Fruit fly (Drosophila melanogaster) whole organism, prepupa: ENCODE data around the gene ScsbetaA.
A peak's percentile ranks its signal among the peaks of the same experiment; 100 is the strongest.

Experiments used
- CG10631 ChIP-seq: fragments of 200-800 bp; sonication (Bioruptor generic); optimal IDR thresholded peaks from 2 replicates; lab custom pipeline; 2016; ENCODE audit warnings: missing biosample characterization, missing genetic modification characterization
- CG10669 ChIP-seq: fragments of 200-800 bp; sonication (Bioruptor generic); optimal IDR thresholded peaks from 3 replicates; lab custom pipeline; 2018; ENCODE audit warnings: missing biosample characterization, mild to moderate bottlenecking, missing genetic modification characterization, moderate library complexity
- CG11762 ChIP-seq: fragments of 200-800 bp; sonication (Bioruptor generic); optimal IDR thresholded peaks from 3 replicates; lab custom pipeline; 2016; ENCODE audit warnings: missing biosample characterization, missing genetic modification characterization; ENCODE audit not compliant: insufficient read depth
- CG11902 ChIP-seq: fragments of 200-800 bp; sonication (Bioruptor generic); optimal IDR thresholded peaks from 3 replicates; lab custom pipeline; 2016; ENCODE audit warnings: missing biosample characterization, missing genetic modification characterization
- CG15336 ChIP-seq: fragments of 200-800 bp; sonication (Bioruptor generic); IDR thresholded peaks from 2 replicates; pipeline ENCODE4 v1.3.6; 2022; ENCODE audit warnings: missing biosample characterization, missing genetic modification characterization
- CG1621 ChIP-seq: fragments of 200-800 bp; sonication (Bioruptor generic); optimal IDR thresholded peaks from 3 replicates; lab custom pipeline; 2018; ENCODE audit warnings: missing biosample characterization, mild to moderate bottlenecking, missing genetic modification characterization
- CG16779 ChIP-seq: fragments of 200-800 bp; sonication (Bioruptor generic); optimal IDR thresholded peaks from 3 replicates; lab custom pipeline; 2017; ENCODE audit warnings: missing biosample characterization, mild to moderate bottlenecking, missing genetic modification characterization
- CG3032 ChIP-seq: fragments of 200-800 bp; optimal IDR thresholded peaks from 2 replicates; lab custom pipeline; 2019; ENCODE audit warnings: missing biosample characterization, mild to moderate bottlenecking, missing genetic modification characterization, moderate library complexity
- CG31627 ChIP-seq: fragments of 200-800 bp; sonication (Bioruptor generic); optimal IDR thresholded peaks from 3 replicates; lab custom pipeline; 2016; ENCODE audit warnings: missing biosample characterization, missing genetic modification characterization
- CG32006 ChIP-seq: fragments of 200-800 bp; sonication (Bioruptor generic); optimal IDR thresholded peaks from 3 replicates; lab custom pipeline; 2017; ENCODE audit warnings: missing biosample characterization, mild to moderate bottlenecking, missing genetic modification characterization
- CG6276 ChIP-seq: fragments of 200-800 bp; sonication (Bioruptor generic); optimal IDR thresholded peaks from 2 replicates; lab custom pipeline; 2017; ENCODE audit warnings: missing biosample characterization, mild to moderate bottlenecking, missing genetic modification characterization
- CG6808 ChIP-seq: fragments of 200-800 bp; sonication (Bioruptor generic); optimal IDR thresholded peaks from 3 replicates; lab custom pipeline; 2017; ENCODE audit warnings: missing biosample characterization, missing genetic modification characterization, mild to moderate bottlenecking, moderate library complexity, missing genetic modification reagents
- CG6854 ChIP-seq: fragments of 200-800 bp; sonication (Bioruptor generic); optimal IDR thresholded peaks from 2 replicates; lab custom pipeline; 2017; ENCODE audit warnings: missing biosample characterization, mild to moderate bottlenecking, missing genetic modification characterization
- CG7368 ChIP-seq: fragments of 200-800 bp; sonication (Bioruptor generic); optimal IDR thresholded peaks from 3 replicates; lab custom pipeline; 2016; ENCODE audit warnings: missing biosample characterization, missing genetic modification characterization
- CG8119 ChIP-seq: fragments of 200-800 bp; sonication (Bioruptor generic); IDR thresholded peaks from 3 replicates; pipeline ENCODE4 v1.3.6; 2022; ENCODE audit warnings: missing biosample characterization, missing genetic modification characterization
- CG8319 ChIP-seq: fragments of 200-800 bp; sonication (Bioruptor generic); optimal IDR thresholded peaks from 3 replicates; lab custom pipeline; 2016; ENCODE audit warnings: missing biosample characterization, missing genetic modification characterization
- CG8632 ChIP-seq: fragments of 200-800 bp; sonication (Bioruptor generic); optimal IDR thresholded peaks from 3 replicates; lab custom pipeline; 2016; ENCODE audit warnings: missing biosample characterization, missing genetic modification characterization
- CG9139 ChIP-seq: fragments of 200-800 bp; sonication (Bioruptor generic); optimal IDR thresholded peaks from 3 replicates; lab custom pipeline; 2017; ENCODE audit warnings: missing biosample characterization, mild to moderate bottlenecking, missing genetic modification characterization
- Eip93F ChIP-seq: fragments of 200-800 bp; sonication (Bioruptor generic); optimal IDR thresholded peaks from 2 replicates; lab custom pipeline; 2016; ENCODE audit warnings: missing biosample characterization, mild to moderate bottlenecking, missing genetic modification characterization
- Hr39 ChIP-seq: fragments of 200-800 bp; sonication (Bioruptor generic); optimal IDR thresholded peaks from 2 replicates; lab custom pipeline; 2016; ENCODE audit warnings: missing biosample characterization, missing genetic modification characterization
- Hr4 ChIP-seq: fragments of 200-800 bp; sonication (Bioruptor generic); optimal IDR thresholded peaks from 3 replicates; lab custom pipeline; 2016; ENCODE audit warnings: missing biosample characterization, missing genetic modification characterization
- Lpt ChIP-seq: fragments of 200-800 bp; sonication (Bioruptor generic); optimal IDR thresholded peaks from 3 replicates; lab custom pipeline; 2016; ENCODE audit warnings: missing biosample characterization, missing genetic modification characterization
- Met ChIP-seq: fragments of 200-800 bp; sonication (Bioruptor generic); optimal IDR thresholded peaks from 3 replicates; lab custom pipeline; 2016; ENCODE audit warnings: missing biosample characterization, missing genetic modification characterization
- OdsH ChIP-seq: fragments of 200-800 bp; sonication (Bioruptor generic); optimal IDR thresholded peaks from 3 replicates; lab custom pipeline; 2016; ENCODE audit warnings: missing biosample characterization, missing genetic modification characterization
- Sox102F ChIP-seq: fragments of 200-800 bp; sonication (Bioruptor generic); optimal IDR thresholded peaks from 2 replicates; lab custom pipeline; 2016; ENCODE audit warnings: missing biosample characterization, mild to moderate bottlenecking, missing genetic modification characterization
- Sox14 ChIP-seq: fragments of 200-800 bp; sonication (Bioruptor generic); optimal IDR thresholded peaks from 3 replicates; lab custom pipeline; 2016; ENCODE audit warnings: missing biosample characterization, missing genetic modification characterization
- Sox15 ChIP-seq: fragments of 200-800 bp; sonication (Bioruptor generic); optimal IDR thresholded peaks from 3 replicates; lab custom pipeline; 2016; ENCODE audit warnings: missing biosample characterization, missing genetic modification characterization
- achi ChIP-seq: fragments of 200-800 bp; sonication (Bioruptor generic); optimal IDR thresholded peaks from 3 replicates; lab custom pipeline; 2016; ENCODE audit warnings: missing biosample characterization, missing genetic modification characterization
- acj6 ChIP-seq: fragments of 200-800 bp; sonication (Bioruptor generic); optimal IDR thresholded peaks from 3 replicates; lab custom pipeline; 2016; ENCODE audit warnings: missing biosample characterization, missing genetic modification characterization
- cyc ChIP-seq: fragments of 200-800 bp; sonication (Bioruptor generic); optimal IDR thresholded peaks from 3 replicates; lab custom pipeline; 2016; ENCODE audit warnings: missing biosample characterization, missing genetic modification characterization
- dsx ChIP-seq: fragments of 200-800 bp; optimal IDR thresholded peaks from 3 replicates; lab custom pipeline; 2019; ENCODE audit warnings: missing biosample characterization, mild to moderate bottlenecking, missing genetic modification characterization, moderate library complexity; ENCODE audit not compliant: poor library complexity, severe bottlenecking
- eg ChIP-seq: fragments of 200-800 bp; sonication (Bioruptor generic); IDR thresholded peaks from 3 replicates; pipeline ENCODE4 v1.3.6; 2022; ENCODE audit warnings: missing biosample characterization, missing genetic modification characterization
- esn ChIP-seq: fragments of 200-800 bp; sonication (Bioruptor generic); optimal IDR thresholded peaks from 2 replicates; lab custom pipeline; 2016; ENCODE audit warnings: missing biosample characterization, mild to moderate bottlenecking, missing genetic modification characterization, moderate library complexity
- fd59A ChIP-seq: fragments of 200-800 bp; sonication (Bioruptor generic); optimal IDR thresholded peaks from 2 replicates; lab custom pipeline; 2017; ENCODE audit warnings: missing biosample characterization, mild to moderate bottlenecking, missing genetic modification characterization, missing genetic modification reagents
- lz ChIP-seq: fragments of 200-800 bp; sonication (Bioruptor generic); optimal IDR thresholded peaks from 3 replicates; lab custom pipeline; 2016; ENCODE audit warnings: missing biosample characterization, missing genetic modification characterization
- net ChIP-seq: fragments of 200-800 bp; sonication (Bioruptor generic); optimal IDR thresholded peaks from 3 replicates; lab custom pipeline; 2016; ENCODE audit warnings: missing biosample characterization, missing genetic modification characterization
- pdm3 ChIP-seq: fragments of 200-800 bp; sonication (Bioruptor generic); optimal IDR thresholded peaks from 3 replicates; lab custom pipeline; 2016; ENCODE audit warnings: missing biosample characterization, missing genetic modification characterization
- salr ChIP-seq, 2 experiments: fragments of 200-800 bp; sonication (Bioruptor generic); optimal IDR thresholded peaks; 3 replicates each; lab custom pipeline; 2016 to 2018; ENCODE audit warnings: missing biosample characterization in 2 of 2, missing genetic modification characterization in 2 of 2, mild to moderate bottlenecking in 1 of 2
- spab ChIP-seq: fragments of 200-800 bp; sonication (Bioruptor generic); optimal IDR thresholded peaks from 2 replicates; lab custom pipeline; 2017; ENCODE audit warnings: missing biosample characterization, mild to moderate bottlenecking, missing genetic modification characterization, missing genetic modification reagents
- ss ChIP-seq, 2 experiments: fragments of 200-800 bp; sonication (Bioruptor generic); optimal IDR thresholded peaks; 2 replicates in 1 of 2; 3 replicates in 1 of 2; lab custom pipeline; 2017 to 2018; ENCODE audit warnings: mild to moderate bottlenecking in 2 of 2, missing biosample characterization in 2 of 2, missing genetic modification characterization in 2 of 2, moderate library complexity in 1 of 2
- svp ChIP-seq: fragments of 200-800 bp; sonication (Bioruptor generic); peaks from one replicate; lab custom pipeline; 2016; ENCODE audit warnings: missing biosample characterization, missing genetic modification characterization
- topi ChIP-seq: fragments of 200-800 bp; sonication (Bioruptor generic); optimal IDR thresholded peaks from 3 replicates; lab custom pipeline; 2016; ENCODE audit warnings: missing biosample characterization, missing genetic modification characterization
- vri ChIP-seq: fragments of 200-800 bp; sonication (Bioruptor generic); optimal IDR thresholded peaks from 3 replicates; lab custom pipeline; 2016; ENCODE audit warnings: missing biosample characterization, mild to moderate bottlenecking, missing genetic modification characterization

The ScsbetaA gene

DNA sequence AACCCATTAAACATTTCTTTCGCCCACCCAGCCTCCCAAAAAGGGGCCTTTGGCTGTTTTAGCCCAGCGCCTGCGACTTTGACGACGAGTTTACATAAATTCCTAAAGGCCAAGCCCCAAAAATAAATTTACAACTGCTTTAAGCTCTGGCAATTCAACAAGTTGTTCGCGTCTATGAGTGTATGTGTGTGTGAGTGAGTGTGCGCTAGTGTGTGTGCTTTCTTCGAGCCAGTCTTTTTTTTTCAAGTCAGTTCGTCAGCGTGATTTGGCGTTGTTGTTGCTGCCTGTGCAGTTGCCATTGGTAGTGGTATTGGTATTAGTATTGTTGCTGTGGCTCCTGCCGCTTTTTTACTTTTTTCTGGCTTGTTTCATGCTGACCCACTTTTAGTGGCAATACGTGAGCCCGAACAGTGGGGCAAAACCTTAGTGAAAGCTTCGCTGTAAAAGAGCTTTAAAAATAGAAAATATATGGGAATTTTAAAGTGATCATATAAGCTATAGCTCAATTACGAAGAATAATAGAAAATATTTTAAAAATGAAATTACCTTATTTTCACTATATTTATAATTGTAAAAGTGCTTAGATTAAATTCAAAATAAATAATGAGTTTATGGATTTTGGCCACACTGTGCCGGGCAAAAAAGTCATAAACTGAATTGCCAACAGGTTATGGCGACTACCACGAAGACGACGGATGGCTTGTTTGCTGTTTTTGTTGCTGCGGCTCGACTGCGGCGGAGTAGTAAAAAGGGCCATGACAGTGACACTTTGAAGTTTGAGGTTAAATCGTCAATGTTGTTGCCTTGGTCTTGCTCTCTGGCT lies 7.2 kb downstream of the ScsbetaA start (continued):
- peak; percentile 75 for TF ChIP-seq CG11762 (GFP tag; lab: Kevin White, UChicago)
- peak; percentile 87 for TF ChIP-seq CG3032 (tag; lab: Kevin White, UChicago)
- peak; percentile 94 for TF ChIP-seq achi
- TF ChIP-seq Sox15 (GFP tag; lab: Kevin White, UChicago), result peak; percentile 79
- TF ChIP-seq Eip93F (GFP tag; lab: Kevin White, UChicago), result peak; percentile 81
- peak; percentile 20 to 89 for TF ChIP-seq salr (GFP tag; optimal IDR thresholded peaks at IDR 0.05; lab: Kevin White, UChicago)
- peak; percentile 55 for TF ChIP-seq CG8319 (GFP tag; lab: Kevin White, UChicago)
- peak; percentile 80 for TF ChIP-seq cyc
- TF ChIP-seq CG10631, result peak; percentile 90
- TF ChIP-seq Met (GFP tag; lab: Kevin White, UChicago), result peak; percentile 91
- peak; percentile 93 for TF ChIP-seq Sox102F
- peak; percentile 96 for TF ChIP-seq CG15336 (GFP tag; lab: Robert Waterston, UW)
- peak; percentile 66 for TF ChIP-seq Hr39 (GFP tag; lab: Kevin White, UChicago)
- peak; percentile 94 for TF ChIP-seq svp
- peak; percentile 83 for TF ChIP-seq CG10669 (GFP tag; lab: Kevin White, UChicago)
- TF ChIP-seq spab (GFP tag; lab: Kevin White, UChicago), result peak; percentile 82
- TF ChIP-seq dsx (GFP tag; lab: Kevin White, UChicago), result peak; percentile 90
- peak; percentile 89 for TF ChIP-seq acj6 (GFP tag; lab: Kevin White, UChicago)
- peak; percentile 91 for TF ChIP-seq topi (GFP tag; lab: Kevin White, UChicago)

DNA sequence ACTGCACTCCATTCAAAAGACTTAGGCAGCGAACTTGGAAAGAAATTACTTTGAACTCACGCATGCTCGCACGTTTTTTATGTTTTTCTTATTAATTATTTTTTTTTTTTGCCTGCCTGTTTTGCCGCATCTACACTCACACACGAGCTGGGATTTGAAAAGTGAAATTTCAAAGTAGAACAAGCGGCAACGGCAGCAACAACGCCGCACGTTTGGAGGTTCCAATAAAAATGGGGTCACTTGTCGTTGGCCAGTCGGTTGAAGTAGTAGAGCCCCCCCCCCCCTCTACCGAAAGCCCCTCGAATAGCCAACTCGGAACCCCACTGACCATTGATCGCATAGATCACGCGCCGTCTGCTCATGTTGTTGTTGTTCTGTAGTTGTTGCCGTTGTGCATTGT lies 7.9 kb downstream of the ScsbetaA start:
- TF ChIP-seq spab (GFP tag; lab: Kevin White, UChicago) (no peak), Hr39 (GFP tag; lab: Kevin White, UChicago) (no peak), CG8319 (GFP tag; lab: Kevin White, UChicago) (no peak)

DNA sequence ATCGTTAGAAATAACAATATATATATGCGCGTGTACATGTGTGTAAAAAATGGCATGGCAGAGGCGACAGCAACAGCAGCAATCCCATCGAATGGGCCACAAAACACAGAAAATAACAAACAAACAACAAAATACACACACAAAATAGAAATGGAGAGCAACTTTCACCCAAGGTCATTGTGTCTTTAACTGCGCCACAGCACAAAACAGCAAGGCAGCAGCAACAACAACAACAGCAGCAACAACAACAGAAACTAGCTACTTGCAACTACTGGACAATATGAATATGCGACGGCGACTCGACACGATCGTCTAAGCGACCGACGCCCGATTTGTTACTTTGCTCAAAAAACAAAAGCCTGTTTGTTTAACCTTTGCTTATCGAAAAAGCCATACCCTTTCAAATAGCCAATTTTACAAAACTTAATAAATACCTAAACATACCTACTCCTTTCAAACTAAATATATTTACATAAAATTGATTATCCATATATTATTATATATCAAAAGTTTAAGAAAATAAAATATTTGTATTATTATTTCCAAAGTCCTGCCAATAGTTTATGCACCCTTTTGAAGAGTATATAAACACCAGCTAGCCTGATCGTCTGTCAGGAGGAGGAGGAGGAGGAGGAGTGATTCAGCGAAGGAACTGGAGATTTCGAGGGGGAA lies 9.4 kb downstream of the ScsbetaA start:
- no peak for TF ChIP-seq vri (GFP tag; lab: Kevin White, UChicago)
- TF ChIP-seq CG16779 (tag; lab: Kevin White, UChicago), result no peak
- TF ChIP-seq CG6276 (GFP tag; lab: Kevin White, UChicago), result peak; percentile 60
- peak; percentile 32 for TF ChIP-seq OdsH
- peak; percentile 35 for TF ChIP-seq Lpt (GFP tag; lab: Kevin White, UChicago)
- TF ChIP-seq CG6854 (GFP tag; lab: Kevin White, UChicago), result no peak
- TF ChIP-seq Met (GFP tag; lab: Kevin White, UChicago), result no peak
- no peak for TF ChIP-seq pdm3
- TF ChIP-seq CG8119 (GFP tag; lab: Robert Waterston, UW), result peak; percentile 81; the same call in 2 of the 3 replicates
- peak in 1 of 2 experiments; percentile 37 for TF ChIP-seq ss (GFP tag; optimal IDR thresholded peaks at IDR 0.05; lab: Kevin White, UChicago)
- no peak for TF ChIP-seq Eip93F (GFP tag; lab: Kevin White, UChicago)
- TF ChIP-seq Hr39 (GFP tag; lab: Kevin White, UChicago), result no peak
- TF ChIP-seq Sox14 (GFP tag; lab: Kevin White, UChicago), result no peak
- TF ChIP-seq CG6808 (GFP tag; lab: Kevin White, UChicago), result no peak
- TF ChIP-seq esn (GFP tag; lab: Kevin White, UChicago), result no peak
- TF ChIP-seq CG7368 (GFP tag; lab: Kevin White, UChicago), result no peak
- TF ChIP-seq CG1621 (tag; lab: Kevin White, UChicago), result no peak
- no peak for TF ChIP-seq acj6 (GFP tag; lab: Kevin White, UChicago)
- TF ChIP-seq fd59A (GFP tag; lab: Kevin White, UChicago), result no peak
- TF ChIP-seq achi, result peak; percentile 29
- peak; percentile 52; the same call in 2 of the 3 replicates for TF ChIP-seq eg (GFP tag; lab: Robert Waterston, UW)
- no peak for TF ChIP-seq CG11902 (GFP tag; lab: Kevin White, UChicago)
- TF ChIP-seq CG8632, result no peak
- peak; percentile 87 for TF ChIP-seq CG32006
- TF ChIP-seq Hr4 (GFP tag; lab: Kevin White, UChicago), result peak; percentile 53
- no peak for TF ChIP-seq CG10669 (GFP tag; lab: Kevin White, UChicago)
- TF ChIP-seq CG31627, result no peak
- no peak for TF ChIP-seq lz
- TF ChIP-seq spab (GFP tag; lab: Kevin White, UChicago), result no peak
- no peak for TF ChIP-seq svp
- no peak for TF ChIP-seq net (GFP tag; lab: Kevin White, UChicago)
- no peak for TF ChIP-seq CG9139 (GFP tag; lab: Kevin White, UChicago)
- TF ChIP-seq CG8319 (GFP tag; lab: Kevin White, UChicago), result no peak
